Worm (Caenorhabditis elegans): Measurements from ENCODE around the gene sqst-1.

sqst-1 gene

ce11 chrIV:12032383-12032782 is 1.7 kb upstream of the sqst-1 start (continued):
- TF ChIP-seq snpc-4 (tag; optimal IDR thresholded peaks at IDR 0.05) (no peak), lin-39 (tag; optimal IDR thresholded peaks at IDR 0.05) (no peak), unc-86 (tag; optimal IDR thresholded peaks at IDR 0.05) (peak; percentile 65), sox-4 (tag; optimal IDR thresholded peaks at IDR 0.05) (no peak), ceh-90 (tag; optimal IDR thresholded peaks at IDR 0.05) (no peak), fos-1 (tag; optimal IDR thresholded peaks at IDR 0.05) (peak; percentile 67), lin-35 (GFP tag; optimal IDR thresholded peaks at IDR 0.05) (peak; percentile 62 to 86), fkh-4 (tag; optimal IDR thresholded peaks at IDR 0.05; ENCODE audit: borderline replicate concordance) (no peak), fkh-10 (GFP tag; optimal IDR thresholded peaks at IDR 0.05) (no peak), efl-1 (optimal IDR thresholded peaks at IDR 0.05) (peak; percentile 79 to 82), efl-1 (GFP tag; optimal IDR thresholded peaks at IDR 0.05 in 1 of 2) (peak; percentile 67 to 92), rnt-1 (tag; optimal IDR thresholded peaks at IDR 0.05) (peak; percentile 68), zip-4 (GFP tag; optimal IDR thresholded peaks at IDR 0.05) (no peak), nhr-11 (tag; optimal IDR thresholded peaks at IDR 0.05) (peak; percentile 69), vab-15 (tag; optimal IDR thresholded peaks at IDR 0.05) (no peak), ama-1 (optimal IDR thresholded peaks at IDR 0.05) (peak; percentile 63), snu-23 (GFP tag; optimal IDR thresholded peaks at IDR 0.05) (peak; percentile 95), lin-14 (GFP tag; optimal IDR thresholded peaks at IDR 0.05) (peak; percentile 95), elt-2 (tag; optimal IDR thresholded peaks at IDR 0.05) (peak; percentile 76), fkh-8 (tag; optimal IDR thresholded peaks at IDR 0.05) (peak; percentile 83), unc-30 (tag; optimal IDR thresholded peaks at IDR 0.05) (no peak), efl-3 (GFP tag; optimal IDR thresholded peaks at IDR 0.05) (no peak), hlh-17 (GFP tag; optimal IDR thresholded peaks at IDR 0.05; ENCODE audit: borderline replicate concordance) (no peak), F16B12.6 (tag; optimal IDR thresholded peaks at IDR 0.05) (peak; percentile 67), isw-1 (GFP tag; IDR thresholded peaks at IDR 0.05) (peak; percentile 54; the same call in 1 of the 2 replicates), blmp-1 (tag; optimal IDR thresholded peaks at IDR 0.05) (peak; percentile 44), skn-1 (tag; optimal IDR thresholded peaks at IDR 0.05) (peak; percentile 80), ztf-4 (tag; optimal IDR thresholded peaks at IDR 0.05) (peak; percentile 85), mdl-1 (tag; optimal IDR thresholded peaks at IDR 0.05) (peak in 1 of 2 experiments; percentile 86), tlp-1 (tag; optimal IDR thresholded peaks at IDR 0.05) (no peak), unc-130 (tag; optimal IDR thresholded peaks at IDR 0.05) (no peak), mab-9 (GFP tag; IDR thresholded peaks at IDR 0.05) (no peak), pag-3 (tag; optimal IDR thresholded peaks at IDR 0.05; ENCODE audit: borderline replicate concordance, insufficient read depth) (no peak), nhr-71 (tag; optimal IDR thresholded peaks at IDR 0.05) (peak; percentile 92), elt-3 (tag; optimal IDR thresholded peaks at IDR 0.05) (peak in 2 of 6 experiments; percentile 71 to 80), nhr-19 (GFP tag; conservative IDR thresholded peaks at IDR 0.05) (peak; percentile 73), C16A3.4 (tag; optimal IDR thresholded peaks at IDR 0.05) (peak; percentile 83)

ce11 chrIV:12034776-12035175 is 694 bp downstream of the sqst-1 start:
- no peak for TF ChIP-seq fkh-8 (tag; optimal IDR thresholded peaks at IDR 0.05)
- peak; percentile 7 for TF ChIP-seq skn-1 (tag; optimal IDR thresholded peaks at IDR 0.05)
- peak; percentile 4 for TF ChIP-seq ztf-4 (tag; optimal IDR thresholded peaks at IDR 0.05)

ce11 chrIV:12035422-12035821 is 1.3 kb downstream of the sqst-1 start:
- TF ChIP-seq nhr-237 (tag; optimal IDR thresholded peaks at IDR 0.05) (no peak), dpl-1 (GFP tag; optimal IDR thresholded peaks at IDR 0.05) (no peak), nhr-12 (tag; optimal IDR thresholded peaks at IDR 0.05) (no peak), nhr-85 (tag) (peak; percentile 4), ama-1 (optimal IDR thresholded peaks at IDR 0.05) (peak; percentile 22)
